Worm (Caenorhabditis elegans): ENCODE data around the gene clh-6.
"Not testable (repeated sequence)": the region's sequence is repeated elsewhere in the genome, so short reads cannot be mapped to it uniquely, and the experiment has no call there.

ce11 chrV:12020026-12020425, 43.1 kb downstream of the clh-6 start, which contains the start of gene F10C2.3:
- TF ChIP-seq fax-1 (tag; optimal IDR thresholded peaks at IDR 0.05); pqm-1 (tag; optimal IDR thresholded peaks at IDR 0.05); pha-2 (tag; optimal IDR thresholded peaks at IDR 0.05); sox-4 (tag; optimal IDR thresholded peaks at IDR 0.05); npax-4 (tag; optimal IDR thresholded peaks at IDR 0.05); nfya-1 (tag; optimal IDR thresholded peaks at IDR 0.05); dmd-4 (tag; optimal IDR thresholded peaks at IDR 0.05; ENCODE audit: borderline replicate concordance); pros-1 (tag; optimal IDR thresholded peaks at IDR 0.05); ama-1 (optimal IDR thresholded peaks at IDR 0.05): not testable (repeated sequence)
